Worm (Caenorhabditis elegans) whole organism, L1 larva: ENCODE measurements around the gene F53F4.18.

Source experiments
- C04F5.9 ChIP-seq: sonication (generic microtip); optimal IDR thresholded peaks from 2 replicates; lab custom pipeline; 2016; ENCODE audit warnings: missing genetic modification characterization, missing compliant biosample characterization
- C34B4.2 ChIP-seq: sonication (generic microtip); optimal IDR thresholded peaks from 2 replicates; lab custom pipeline; 2017; ENCODE audit warnings: mild to moderate bottlenecking, missing genetic modification characterization, missing compliant biosample characterization
- F16B12.6 ChIP-seq: fragments of 150-350 bp; optimal IDR thresholded peaks from 2 replicates; lab custom pipeline; 2014; ENCODE audit warnings: missing biosample characterization, missing genetic modification characterization
- Y116A8C.19 ChIP-seq: sonication (generic microtip); optimal IDR thresholded peaks from 2 replicates; lab custom pipeline; 2016; ENCODE audit warnings: missing compliant biosample characterization, missing genetic modification characterization, borderline replicate concordance
- alr-1 ChIP-seq: fragments of 200-800 bp; sonication (Bioruptor generic); optimal IDR thresholded peaks from 2 replicates; lab custom pipeline; 2018; ENCODE audit warnings: borderline replicate concordance, mild to moderate bottlenecking, missing genetic modification characterization, missing compliant biosample characterization
- aly-2 ChIP-seq: fragments of 150-350 bp; optimal IDR thresholded peaks from 2 replicates; lab custom pipeline; 2014; ENCODE audit warnings: missing biosample characterization, missing genetic modification characterization
- ama-1 ChIP-seq: fragments of 150-350 bp; optimal IDR thresholded peaks from 2 replicates; lab custom pipeline; 2014
- blmp-1 ChIP-seq: fragments of 150-350 bp; optimal IDR thresholded peaks from 2 replicates; lab custom pipeline; 2014; ENCODE audit warnings: missing biosample characterization, missing genetic modification characterization
- ceh-63 ChIP-seq: fragments of 200-800 bp; sonication (Bioruptor generic); optimal IDR thresholded peaks from 2 replicates; lab custom pipeline; 2018; ENCODE audit warnings: mild to moderate bottlenecking, missing genetic modification characterization, missing compliant biosample characterization
- ceh-8 ChIP-seq: fragments of 200-800 bp; sonication (Bioruptor generic); optimal IDR thresholded peaks from 2 replicates; lab custom pipeline; 2018; ENCODE audit warnings: mild to moderate bottlenecking, missing genetic modification characterization, moderate library complexity, missing compliant biosample characterization
- ceh-82 ChIP-seq, 3 experiments: fragments of 150-350 bp in 1 of 3; sonication (generic microtip) in 2 of 3; optimal IDR thresholded peaks; 2 replicates each; lab custom pipeline; 2014 to 2017; ENCODE audit warnings: missing biosample characterization in 3 of 3, missing genetic modification characterization in 3 of 3
- ceh-88 ChIP-seq: fragments of 200-800 bp; sonication (Bioruptor generic); IDR thresholded peaks from 2 replicates; pipeline ENCODE4 v1.3.6; 2022; ENCODE audit warnings: missing genetic modification characterization, missing compliant biosample characterization
- ceh-90 ChIP-seq: sonication (generic microtip); optimal IDR thresholded peaks from 2 replicates; lab custom pipeline; 2016; ENCODE audit warnings: missing genetic modification characterization, missing compliant biosample characterization
- dsc-1 ChIP-seq: sonication (generic microtip); optimal IDR thresholded peaks from 2 replicates; lab custom pipeline; 2016; ENCODE audit warnings: mild to moderate bottlenecking, missing genetic modification characterization, missing compliant biosample characterization
- efl-1 ChIP-seq, 4 experiments: fragments of 150-350 bp; optimal IDR thresholded peaks in 3 of 4; peaks in 1 of 4; 1 replicate in 1 of 4; 2 replicates in 3 of 4; lab custom pipeline; 2014; ENCODE audit warnings: missing biosample characterization in 2 of 4, missing genetic modification characterization in 2 of 4, missing genetic modification reagents in 2 of 4
- efl-3 ChIP-seq: fragments of 200-800 bp; sonication (Bioruptor generic); optimal IDR thresholded peaks from 2 replicates; lab custom pipeline; 2018; ENCODE audit warnings: mild to moderate bottlenecking, missing genetic modification characterization, missing compliant biosample characterization
- egl-27 ChIP-seq, 2 experiments: fragments of 150-350 bp in 1 of 2; sonication (generic microtip); optimal IDR thresholded peaks; 3 replicates each; lab custom pipeline; 2017 to 2018; ENCODE audit warnings: missing biosample characterization in 2 of 2, missing genetic modification characterization in 2 of 2, missing genetic modification reagents in 2 of 2
- elt-2 ChIP-seq: sonication (generic microtip); optimal IDR thresholded peaks from 2 replicates; lab custom pipeline; 2016; ENCODE audit warnings: missing genetic modification characterization, mild to moderate bottlenecking, inconsistent platforms, missing compliant biosample characterization, missing genetic modification reagents
- ets-5 ChIP-seq: fragments of 200-800 bp; sonication (Bioruptor generic); IDR thresholded peaks from 2 replicates; pipeline ENCODE4 v1.3.6; 2022; ENCODE audit warnings: missing genetic modification characterization, missing compliant biosample characterization
- fkh-10 ChIP-seq: sonication (generic microtip); optimal IDR thresholded peaks from 2 replicates; lab custom pipeline; 2017; ENCODE audit warnings: missing biosample characterization, missing genetic modification reagents, missing genetic modification characterization
- fos-1 ChIP-seq: fragments of 150-350 bp; optimal IDR thresholded peaks from 2 replicates; lab custom pipeline; 2014; ENCODE audit warnings: missing biosample characterization, missing genetic modification characterization
- grh-1 ChIP-seq: fragments of 200-800 bp; sonication (Bioruptor generic); IDR thresholded peaks from 2 replicates; pipeline ENCODE4 v1.3.6; 2022; ENCODE audit warnings: missing genetic modification reagents, missing genetic modification characterization, missing compliant biosample characterization
- hlh-17 ChIP-seq: fragments of 200-800 bp; sonication (Bioruptor generic); optimal IDR thresholded peaks from 2 replicates; lab custom pipeline; 2018; ENCODE audit warnings: missing genetic modification characterization, mild to moderate bottlenecking, missing compliant biosample characterization, moderate library complexity, borderline replicate concordance
- lin-14 ChIP-seq: fragments of 200-800 bp; sonication (Bioruptor generic); optimal IDR thresholded peaks from 2 replicates; lab custom pipeline; 2018; ENCODE audit warnings: mild to moderate bottlenecking, missing genetic modification characterization, moderate library complexity, missing compliant biosample characterization
- lin-35 ChIP-seq, 2 experiments: fragments of 150-350 bp; optimal IDR thresholded peaks; 2 replicates each; lab custom pipeline; 2014; ENCODE audit warnings: missing biosample characterization in 2 of 2, missing genetic modification characterization in 2 of 2, missing genetic modification reagents in 2 of 2
- lin-39 ChIP-seq: fragments of 150-350 bp; optimal IDR thresholded peaks from 2 replicates; lab custom pipeline; 2014; ENCODE audit warnings: missing biosample characterization, missing genetic modification reagents, missing genetic modification characterization
- lir-3 ChIP-seq: sonication (generic microtip); optimal IDR thresholded peaks from 2 replicates; lab custom pipeline; 2016; ENCODE audit warnings: mild to moderate bottlenecking, missing genetic modification characterization, moderate library complexity, missing compliant biosample characterization; ENCODE audit not compliant: poor library complexity
- lsy-2 ChIP-seq, 2 experiments: fragments of 150-350 bp; optimal IDR thresholded peaks; 2 replicates each; lab custom pipeline; 2014; ENCODE audit warnings: missing biosample characterization in 2 of 2, missing genetic modification characterization in 2 of 2
- mab-9 ChIP-seq: fragments of 200-800 bp; sonication (Bioruptor generic); IDR thresholded peaks from 2 replicates; pipeline ENCODE4 v1.3.6; 2022; ENCODE audit warnings: missing genetic modification reagents, missing genetic modification characterization, missing compliant biosample characterization
- mdl-1 ChIP-seq, 2 experiments: fragments of 150-350 bp; optimal IDR thresholded peaks; 2 replicates each; lab custom pipeline; 2014 to 2017; ENCODE audit warnings: missing biosample characterization in 2 of 2, missing genetic modification characterization in 2 of 2, inconsistent platforms in 1 of 2
- mep-1 ChIP-seq: fragments of 150-350 bp; optimal IDR thresholded peaks from 2 replicates; lab custom pipeline; 2014; ENCODE audit warnings: missing biosample characterization, missing genetic modification characterization
- nhr-19 ChIP-seq: fragments of 200-800 bp; sonication (Bioruptor generic); conservative IDR thresholded peaks from 2 replicates; pipeline ENCODE4 v1.3.6; 2022; ENCODE audit warnings: missing genetic modification characterization, missing compliant biosample characterization
- nhr-47 ChIP-seq: sonication (generic microtip); optimal IDR thresholded peaks from 2 replicates; lab custom pipeline; 2016; ENCODE audit warnings: mild to moderate bottlenecking, missing genetic modification characterization, moderate library complexity, missing compliant biosample characterization
- nhr-71 ChIP-seq: sonication (generic microtip); optimal IDR thresholded peaks from 2 replicates; lab custom pipeline; 2016; ENCODE audit warnings: mild to moderate bottlenecking, missing genetic modification characterization, moderate library complexity, missing compliant biosample characterization
- nhr-77 ChIP-seq: fragments of 150-350 bp; optimal IDR thresholded peaks from 2 replicates; lab custom pipeline; 2014; ENCODE audit warnings: missing biosample characterization, missing genetic modification characterization
- nhr-84 ChIP-seq: sonication (generic microtip); optimal IDR thresholded peaks from 2 replicates; lab custom pipeline; 2017; ENCODE audit warnings: missing biosample characterization, missing genetic modification characterization
- nhr-90 ChIP-seq: sonication (generic microtip); optimal IDR thresholded peaks from 2 replicates; lab custom pipeline; 2016; ENCODE audit warnings: mild to moderate bottlenecking, missing genetic modification characterization, missing compliant biosample characterization; ENCODE audit not compliant: poor library complexity
- pax-3 ChIP-seq: fragments of 200-800 bp; sonication (Bioruptor generic); optimal IDR thresholded peaks from 2 replicates; lab custom pipeline; 2018; ENCODE audit warnings: mild to moderate bottlenecking, missing genetic modification characterization, moderate library complexity, missing compliant biosample characterization
- rnt-1 ChIP-seq: sonication (generic microtip); optimal IDR thresholded peaks from 2 replicates; lab custom pipeline; 2016; ENCODE audit warnings: mild to moderate bottlenecking, missing genetic modification characterization, moderate library complexity, missing compliant biosample characterization
- snpc-4 ChIP-seq: fragments of 150-350 bp; optimal IDR thresholded peaks from 2 replicates; lab custom pipeline; 2014; ENCODE audit warnings: missing biosample characterization, missing genetic modification characterization
- sox-4 ChIP-seq: sonication (generic microtip); optimal IDR thresholded peaks from 2 replicates; lab custom pipeline; 2016; ENCODE audit warnings: missing genetic modification characterization, missing compliant biosample characterization
- sptf-1 ChIP-seq: fragments of 150-350 bp; optimal IDR thresholded peaks from 2 replicates; lab custom pipeline; 2014; ENCODE audit warnings: missing biosample characterization, missing genetic modification characterization
- sup-37 ChIP-seq: fragments of 200-800 bp; sonication (Bioruptor generic); optimal IDR thresholded peaks from 2 replicates; lab custom pipeline; 2018; ENCODE audit warnings: mild to moderate bottlenecking, missing genetic modification characterization, missing compliant biosample characterization
- swsn-7 ChIP-seq: sonication (generic microtip); optimal IDR thresholded peaks from 2 replicates; lab custom pipeline; 2016; ENCODE audit warnings: missing genetic modification characterization, missing compliant biosample characterization
- tbx-2 ChIP-seq: sonication (generic microtip); optimal IDR thresholded peaks from 2 replicates; lab custom pipeline; 2016; ENCODE audit warnings: missing genetic modification characterization, missing compliant biosample characterization
- unc-130 ChIP-seq: fragments of 150-350 bp; optimal IDR thresholded peaks from 2 replicates; lab custom pipeline; 2017; ENCODE audit warnings: missing biosample characterization, missing genetic modification characterization, inconsistent platforms
- unc-62 ChIP-seq: fragments of 150-350 bp; optimal IDR thresholded peaks from 2 replicates; lab custom pipeline; 2014; ENCODE audit warnings: missing biosample characterization, missing genetic modification reagents, missing genetic modification characterization
- unc-86 ChIP-seq: sonication (generic microtip); optimal IDR thresholded peaks from 2 replicates; lab custom pipeline; 2016; ENCODE audit warnings: missing genetic modification characterization, missing compliant biosample characterization
- vab-15 ChIP-seq: sonication (generic microtip); optimal IDR thresholded peaks from 2 replicates; lab custom pipeline; 2017; ENCODE audit warnings: missing genotype, mild to moderate bottlenecking, missing genetic modification characterization, missing compliant biosample characterization
- xbp-1 ChIP-seq: sonication (generic microtip); optimal IDR thresholded peaks from 2 replicates; lab custom pipeline; 2016; ENCODE audit warnings: missing genetic modification characterization, missing compliant biosample characterization
- zag-1 ChIP-seq: fragments of 150-350 bp; optimal IDR thresholded peaks from 2 replicates; lab custom pipeline; 2014; ENCODE audit warnings: missing biosample characterization, missing genetic modification characterization
- zip-4 ChIP-seq: fragments of 200-800 bp; sonication (Bioruptor generic); optimal IDR thresholded peaks from 2 replicates; lab custom pipeline; 2018; ENCODE audit warnings: mild to moderate bottlenecking, missing genetic modification characterization, moderate library complexity, missing compliant biosample characterization

F53F4.18 gene

ce11 chrV:13627103-13627623 is 37.2 kb downstream of the F53F4.18 start, which contains the start of gene sde-2:
Gene sde-2, plus strand, starts transcription at chrV:13627573.
- TF ChIP-seq pax-3, result peak; percentile 36
- TF ChIP-seq elt-2 (tag; lab: Kevin White, UChicago), result no peak
- no peak for TF ChIP-seq sup-37 (GFP tag; lab: Kevin White, UChicago)
- TF ChIP-seq ceh-63 (GFP tag; lab: Kevin White, UChicago), result no peak
- TF ChIP-seq F16B12.6 (tag; lab: Kevin White, UChicago), result no peak
- no peak for TF ChIP-seq grh-1 (GFP tag; lab: Robert Waterston, UW)
- no peak for TF ChIP-seq hlh-17 (GFP tag; lab: Kevin White, UChicago)
- no peak for TF ChIP-seq fos-1
- no peak for TF ChIP-seq Y116A8C.19 (tag; lab: Kevin White, UChicago)
- TF ChIP-seq xbp-1 (tag; lab: Kevin White, UChicago), result no peak
- no peak for TF ChIP-seq nhr-84 (tag; lab: Kevin White, UChicago)
- TF ChIP-seq ceh-8, result peak; percentile 57
- no peak for TF ChIP-seq unc-62 (GFP tag; lab: Kevin White, UChicago)
- no peak for TF ChIP-seq zip-4 (GFP tag; lab: Kevin White, UChicago)
- no peak for TF ChIP-seq dsc-1 (tag; lab: Kevin White, UChicago)
- no peak for TF ChIP-seq sox-4 (tag; lab: Kevin White, UChicago)
- TF ChIP-seq zag-1 (tag; lab: Kevin White, UChicago), result no peak
- no peak for TF ChIP-seq ceh-88 (GFP tag; lab: Robert Waterston, UW)
- TF ChIP-seq nhr-90 (tag; lab: Kevin White, UChicago), result no peak
- no peak for TF ChIP-seq mab-9
- peak; percentile 49 for TF ChIP-seq nhr-71
- no peak for TF ChIP-seq lin-39
- TF ChIP-seq fkh-10 (GFP tag; lab: Kevin White, UChicago), result no peak
- TF ChIP-seq C34B4.2 (tag; lab: Kevin White, UChicago), result no peak
- no peak for TF ChIP-seq alr-1
- no peak for TF ChIP-seq mdl-1 (tag; optimal IDR thresholded peaks at IDR 0.05; lab: Kevin White, UChicago)
- peak; percentile 6 to 39 for TF ChIP-seq efl-1 (optimal IDR thresholded peaks at IDR 0.05; lab: Kevin White, UChicago)
- TF ChIP-seq efl-1 (GFP tag; optimal IDR thresholded peaks at IDR 0.05 in 1 of 2; lab: Kevin White, UChicago), result peak; percentile 28 to 86
- peak; percentile 82 for TF ChIP-seq lin-14
- TF ChIP-seq blmp-1, result no peak
- TF ChIP-seq aly-2, result no peak
- TF ChIP-seq lir-3 (tag; lab: Kevin White, UChicago), result no peak
- TF ChIP-seq rnt-1 (tag; lab: Kevin White, UChicago), result no peak
- TF ChIP-seq ets-5 (GFP tag; lab: Robert Waterston, UW), result no peak
- TF ChIP-seq nhr-47 (tag; lab: Kevin White, UChicago), result no peak
- TF ChIP-seq ceh-90 (tag; lab: Kevin White, UChicago), result no peak
- TF ChIP-seq mep-1 (tag; lab: Kevin White, UChicago), result no peak
- TF ChIP-seq sptf-1 (tag; lab: Kevin White, UChicago), result no peak
- TF ChIP-seq efl-3, result no peak
- no peak for TF ChIP-seq unc-130
- TF ChIP-seq lin-35 (GFP tag; optimal IDR thresholded peaks at IDR 0.05; lab: Kevin White, UChicago), result peak; percentile 6 to 47
- TF ChIP-seq lsy-2 (tag; optimal IDR thresholded peaks at IDR 0.05; lab: Kevin White, UChicago), result peak in 1 of 2 experiments; percentile 27
- TF ChIP-seq nhr-77 (tag; lab: Kevin White, UChicago), result no peak
- no peak for TF ChIP-seq nhr-19 (GFP tag; lab: Robert Waterston, UW)
- TF ChIP-seq egl-27 (tag; optimal IDR thresholded peaks at IDR 0.05; lab: Kevin White, UChicago), result no peak
- no peak for TF ChIP-seq unc-86
- TF ChIP-seq tbx-2 (tag; lab: Kevin White, UChicago), result peak; percentile 44
- TF ChIP-seq C04F5.9 (tag; lab: Kevin White, UChicago), result no peak
- TF ChIP-seq vab-15, result no peak
- TF ChIP-seq swsn-7 (tag; lab: Kevin White, UChicago), result peak; percentile 33
- no peak for TF ChIP-seq snpc-4
- no peak for TF ChIP-seq ama-1
- TF ChIP-seq ceh-82 (tag; optimal IDR thresholded peaks at IDR 0.05; lab: Kevin White, UChicago), result peak in 1 of 3 experiments; percentile 0
